Fruit fly (Drosophila melanogaster): ENCODE measurements around the gene RhoGAP92B.
A peak's percentile ranks its signal among the peaks of the same experiment; 100 is the strongest.

The RhoGAP92B gene

dm6 chr3R:19873102-19873737 is 31.7 kb upstream of the RhoGAP92B start:
- TF ChIP-seq CG13296 (GFP tag; optimal IDR thresholded peaks at IDR 0.05), result peak; percentile 49
- TF ChIP-seq CrebB (tag; optimal IDR thresholded peaks at IDR 0.05), result peak; percentile 5
- TF ChIP-seq Pdp1 (GFP tag; optimal IDR thresholded peaks at IDR 0.05), result peak in 1 of 2 experiments; percentile 11
- TF ChIP-seq Fer1 (GFP tag; optimal IDR thresholded peaks at IDR 0.05), result peak; percentile 56
- TF ChIP-seq CG11723 (GFP tag; optimal IDR thresholded peaks at IDR 0.05), result no peak
- TF ChIP-seq CG9797 (GFP tag; optimal IDR thresholded peaks at IDR 0.05), result no peak
- peak; percentile 76 for TF ChIP-seq exex (tag; optimal IDR thresholded peaks at IDR 0.05)
- peak; percentile 55 for TF ChIP-seq mirr (GFP tag; optimal IDR thresholded peaks at IDR 0.05)
- no peak for TF ChIP-seq Sin3A (optimal IDR thresholded peaks at IDR 0.05)
- no peak for TF ChIP-seq CG3995 (GFP tag; optimal IDR thresholded peaks at IDR 0.05)
- peak; percentile 16; the same call in 1 of the 3 replicates for TF ChIP-seq vnd (GFP tag; IDR thresholded peaks at IDR 0.05; ENCODE audit: partially characterized antibody)
- peak; percentile 18 for TF ChIP-seq Med (GFP tag)
- peak; percentile 13 for TF ChIP-seq CG10543 (GFP tag; optimal IDR thresholded peaks at IDR 0.05)
- TF ChIP-seq lab (GFP tag; optimal IDR thresholded peaks at IDR 0.05), result peak; percentile 43
- TF ChIP-seq CG11560 (tag; IDR thresholded peaks at IDR 0.05), result no peak
- no peak for TF ChIP-seq hkb (optimal IDR thresholded peaks at IDR 0.05)
- 0 out of 2 replicates have a peak, but pooled peaks have one; percentile 21 for TF ChIP-seq hkb (GFP tag; IDR thresholded peaks at IDR 0.05)
- TF ChIP-seq CG18599 (GFP tag; optimal IDR thresholded peaks at IDR 0.05), result peak; percentile 4
- no peak for TF ChIP-seq CG3281 (GFP tag; optimal IDR thresholded peaks at IDR 0.05)
- TF ChIP-seq Hey (tag; optimal IDR thresholded peaks at IDR 0.05), result peak; percentile 32
- peak; percentile 29 for TF ChIP-seq grn (GFP tag; optimal IDR thresholded peaks at IDR 0.05)
- TF ChIP-seq CG34376 (GFP tag; optimal IDR thresholded peaks at IDR 0.05), result peak; percentile 31
- TF ChIP-seq chinmo (GFP tag; IDR thresholded peaks at IDR 0.05; ENCODE audit: partially characterized antibody), result 0 out of 4 replicates have a peak, but pooled peaks have one; percentile 55
- TF ChIP-seq Chrac-16 (GFP tag; optimal IDR thresholded peaks at IDR 0.05), result no peak
- peak; percentile 47 for TF ChIP-seq Deaf1 (tag; optimal IDR thresholded peaks at IDR 0.05)
- no peak for TF ChIP-seq Spps (tag; optimal IDR thresholded peaks at IDR 0.05)
- peak; percentile 42 for TF ChIP-seq odd (GFP tag; optimal IDR thresholded peaks at IDR 0.05)

- TF ChIP-seq CG10147 (GFP tag; optimal IDR thresholded peaks at IDR 0.05) (no peak), dmrt99B (tag; optimal IDR thresholded peaks at IDR 0.05) (peak; percentile 45), grn (GFP tag; optimal IDR thresholded peaks at IDR 0.05) (peak; percentile 71), fd3F (GFP tag; optimal IDR thresholded peaks at IDR 0.05) (peak; percentile 9), Drgx (GFP tag; IDR thresholded peaks at IDR 0.05) (peak; percentile 55), Aef1 (GFP tag; IDR thresholded peaks at IDR 0.05) (peak; percentile 49; the same call in 2 of the 3 replicates), Chrac-16 (GFP tag; optimal IDR thresholded peaks at IDR 0.05) (no peak), Ada2b (GFP tag; IDR thresholded peaks at IDR 0.05) (peak; percentile 60), wek (GFP tag; optimal IDR thresholded peaks at IDR 0.05) (peak; percentile 64), CG43689 (GFP tag; IDR thresholded peaks at IDR 0.05) (peak; percentile 50; the same call in 1 of the 2 replicates), CG11696 (GFP tag; IDR thresholded peaks at IDR 0.05) (peak; percentile 48), CTCF (GFP tag; optimal IDR thresholded peaks at IDR 0.05) (no peak), pnt (GFP tag; optimal IDR thresholded peaks at IDR 0.05) (no peak), D19A (tag; optimal IDR thresholded peaks at IDR 0.05) (peak; percentile 33), h (optimal IDR thresholded peaks at IDR 0.05) (no peak), Rfx (GFP tag; IDR thresholded peaks at IDR 0.05) (peak; percentile 77), E2f2 (GFP tag; IDR thresholded peaks at IDR 0.05) (peak; percentile 26; the same call in 1 of the 2 replicates), tx (GFP tag; optimal IDR thresholded peaks at IDR 0.05) (no peak), Eip74EF (GFP tag; optimal IDR thresholded peaks at IDR 0.05) (no peak), CG6254 (GFP tag; optimal IDR thresholded peaks at IDR 0.05) (peak; percentile 50), CG13894 (tag; optimal IDR thresholded peaks at IDR 0.05) (no peak), gem (tag; optimal IDR thresholded peaks at IDR 0.05) (peak; percentile 57), Meics (GFP tag; optimal IDR thresholded peaks at IDR 0.05) (peak; percentile 59), Awh (GFP tag; IDR thresholded peaks at IDR 0.05) (peak; percentile 61)
Observed at dm6 chr3R:19875118-19875887, 29.7 kb upstream of the RhoGAP92B start, which contains the start of gene Mrp5. Mrp5 (minus strand) TSS chr3R:19875678.

Data from whole organism, embryonic.